Worm (Caenorhabditis elegans) whole organism, L4 larva: ENCODE measurements around the gene H04D03.2.

Experiments
- F26F4.8 ChIP-seq: fragments of 200-800 bp; sonication (Bioruptor generic); conservative IDR thresholded peaks from 2 replicates; pipeline ENCODE4 v1.3.6; 2022; ENCODE audit warnings: missing genetic modification characterization, missing compliant biosample characterization
- F37D6.2 ChIP-seq: sonication (generic microtip); optimal IDR thresholded peaks from 2 replicates; lab custom pipeline; 2016; ENCODE audit warnings: mild to moderate bottlenecking, missing genetic modification characterization, missing compliant biosample characterization
- T26A8.4 ChIP-seq: fragments of 200-800 bp; sonication (Bioruptor generic); IDR thresholded peaks from 2 replicates; pipeline ENCODE4 v1.3.6; 2022; ENCODE audit warnings: missing genetic modification characterization, missing compliant biosample characterization
- ceh-20 ChIP-seq: fragments of 200-800 bp; sonication (Bioruptor generic); IDR thresholded peaks from 2 replicates; pipeline ENCODE4 v1.3.6; 2022; ENCODE audit warnings: missing genetic modification reagents, missing genetic modification characterization, missing compliant biosample characterization
- ceh-28 ChIP-seq: fragments of 150-350 bp; optimal IDR thresholded peaks from 2 replicates; lab custom pipeline; 2014; ENCODE audit warnings: missing biosample characterization, missing genetic modification reagents, missing genetic modification characterization
- ceh-44 ChIP-seq: fragments of 200-800 bp; sonication (Bioruptor generic); IDR thresholded peaks from 2 replicates; pipeline ENCODE4 v1.3.6; 2022; ENCODE audit warnings: missing genetic modification reagents, missing genetic modification characterization, missing compliant biosample characterization
- ceh-62 ChIP-seq: sonication (generic microtip); optimal IDR thresholded peaks from 2 replicates; lab custom pipeline; 2017; ENCODE audit warnings: missing biosample characterization, missing genetic modification characterization
- cey-2 ChIP-seq: sonication (generic microtip); optimal IDR thresholded peaks from 3 replicates; lab custom pipeline; 2017; ENCODE audit warnings: missing genetic modification characterization, mild to moderate bottlenecking, missing compliant biosample characterization, antibody characterized with exemption, borderline replicate concordance; ENCODE audit not compliant: insufficient read depth
- ctbp-1 ChIP-seq: fragments of 200-800 bp; sonication (Bioruptor generic); IDR thresholded peaks from 2 replicates; pipeline ENCODE4 v1.3.6; 2022; ENCODE audit warnings: missing genetic modification reagents, missing genetic modification characterization, missing compliant biosample characterization
- daf-12 ChIP-seq: fragments of 150-350 bp; optimal IDR thresholded peaks from 2 replicates; lab custom pipeline; 2014; ENCODE audit warnings: missing biosample characterization, missing genetic modification reagents, missing genetic modification characterization
- daf-19 ChIP-seq: fragments of 200-800 bp; sonication (Bioruptor generic); conservative IDR thresholded peaks from 2 replicates; pipeline ENCODE4 v1.3.6; 2022; ENCODE audit warnings: missing genetic modification characterization, missing compliant biosample characterization
- dmd-6 ChIP-seq: fragments of 200-800 bp; sonication (Bioruptor generic); IDR thresholded peaks from 2 replicates; pipeline ENCODE4 v1.3.6; 2022; ENCODE audit warnings: missing genetic modification reagents, missing genetic modification characterization, missing compliant biosample characterization
- duxl-1 ChIP-seq: sonication (generic microtip); optimal IDR thresholded peaks from 2 replicates; lab custom pipeline; 2016; ENCODE audit warnings: mild to moderate bottlenecking, missing genetic modification characterization, moderate library complexity, missing compliant biosample characterization; ENCODE audit not compliant: poor library complexity
- dve-1 ChIP-seq: sonication (generic microtip); optimal IDR thresholded peaks from 2 replicates; lab custom pipeline; 2017; ENCODE audit warnings: antibody characterized with exemption, mild to moderate bottlenecking, missing genetic modification characterization, missing compliant biosample characterization; ENCODE audit not compliant: insufficient read depth
- egl-43 ChIP-seq: fragments of 200-800 bp; sonication (Bioruptor generic); IDR thresholded peaks from 2 replicates; pipeline ENCODE4 v1.3.6; 2022; ENCODE audit warnings: missing genetic modification reagents, missing genetic modification characterization, missing compliant biosample characterization
- gei-8 ChIP-seq: fragments of 200-800 bp; sonication (Bioruptor generic); optimal IDR thresholded peaks from 2 replicates; lab custom pipeline; 2018; ENCODE audit warnings: mild to moderate bottlenecking, missing genetic modification characterization, missing compliant biosample characterization
- hlh-30 ChIP-seq: sonication (generic microtip); optimal IDR thresholded peaks from 2 replicates; lab custom pipeline; 2017; ENCODE audit warnings: antibody characterized with exemption, mild to moderate bottlenecking, missing genetic modification characterization, missing compliant biosample characterization; ENCODE audit not compliant: insufficient read depth
- lim-7 ChIP-seq: fragments of 200-800 bp; sonication (Bioruptor generic); IDR thresholded peaks from 2 replicates; pipeline ENCODE4 v1.3.6; 2022; ENCODE audit warnings: missing genetic modification characterization, missing compliant biosample characterization
- lin-1 ChIP-seq: fragments of 200-800 bp; sonication (Bioruptor generic); IDR thresholded peaks from 2 replicates; pipeline ENCODE4 v1.3.6; 2022; ENCODE audit warnings: missing genetic modification reagents, missing genetic modification characterization, missing compliant biosample characterization
- lin-13 ChIP-seq: fragments of 150-350 bp; optimal IDR thresholded peaks from 2 replicates; lab custom pipeline; 2014; ENCODE audit warnings: missing biosample characterization, missing genetic modification reagents, missing genetic modification characterization
- lin-15B ChIP-seq: fragments of 150-350 bp; sonication (generic microtip); optimal IDR thresholded peaks from 3 replicates; lab custom pipeline; 2014; ENCODE audit warnings: missing biosample characterization, missing genetic modification characterization
- lin-29 ChIP-seq: fragments of 200-800 bp; sonication (Bioruptor generic); IDR thresholded peaks from 2 replicates; pipeline ENCODE4 v1.3.6; 2022; ENCODE audit warnings: missing genetic modification reagents, missing genetic modification characterization, missing compliant biosample characterization
- lin-39 ChIP-seq: fragments of 150-350 bp; optimal IDR thresholded peaks from 2 replicates; lab custom pipeline; 2014; ENCODE audit warnings: missing biosample characterization, missing genetic modification reagents, missing genetic modification characterization
- madf-9 ChIP-seq: fragments of 200-800 bp; sonication (Bioruptor generic); conservative IDR thresholded peaks from 2 replicates; pipeline ENCODE4 v1.3.6; 2022; ENCODE audit warnings: missing genetic modification reagents, missing genetic modification characterization, missing compliant biosample characterization
- mdl-1 ChIP-seq, 2 experiments: fragments of 150-350 bp in 1 of 2; sonication (generic microtip) in 1 of 2; optimal IDR thresholded peaks; 2 replicates each; lab custom pipeline; 2014 to 2017; ENCODE audit warnings: missing biosample characterization in 2 of 2, missing genetic modification characterization in 2 of 2
- mdt-29 ChIP-seq: fragments of 200-800 bp; sonication (Bioruptor generic); IDR thresholded peaks from 2 replicates; pipeline ENCODE4 v1.3.6; 2022; ENCODE audit warnings: missing genetic modification reagents, missing genetic modification characterization, missing compliant biosample characterization
- mes-2 ChIP-seq: sonication (generic microtip); optimal IDR thresholded peaks from 2 replicates; lab custom pipeline; 2016; ENCODE audit warnings: missing genotype, mild to moderate bottlenecking, missing genetic modification characterization, missing compliant biosample characterization; ENCODE audit not compliant: poor library complexity, severe bottlenecking
- mxl-2 ChIP-seq: fragments of 200-800 bp; sonication (Bioruptor generic); conservative IDR thresholded peaks from 2 replicates; pipeline ENCODE4 v1.3.6; 2022; ENCODE audit warnings: missing genetic modification reagents, missing genetic modification characterization, missing compliant biosample characterization
- mxl-3 ChIP-seq: fragments of 200-800 bp; sonication (Bioruptor generic); optimal IDR thresholded peaks from 2 replicates; lab custom pipeline; 2018; ENCODE audit warnings: mild to moderate bottlenecking, missing genetic modification characterization, missing compliant biosample characterization
- nhr-102 ChIP-seq: sonication (generic microtip); optimal IDR thresholded peaks from 2 replicates; lab custom pipeline; 2016; ENCODE audit warnings: mild to moderate bottlenecking, missing genetic modification characterization, moderate library complexity, missing compliant biosample characterization
- nhr-111 ChIP-seq: fragments of 200-800 bp; sonication (Bioruptor generic); optimal IDR thresholded peaks from 2 replicates; lab custom pipeline; 2018; ENCODE audit warnings: mild to moderate bottlenecking, missing genetic modification characterization, missing compliant biosample characterization
- nhr-237 ChIP-seq: sonication (generic microtip); optimal IDR thresholded peaks from 2 replicates; lab custom pipeline; 2017; ENCODE audit warnings: missing biosample characterization, missing genetic modification characterization
- nhr-28 ChIP-seq: fragments of 150-350 bp; optimal IDR thresholded peaks from 2 replicates; lab custom pipeline; 2014; ENCODE audit warnings: missing biosample characterization, missing genetic modification characterization
- nhr-48 ChIP-seq: sonication (generic microtip); optimal IDR thresholded peaks from 2 replicates; lab custom pipeline; 2016; ENCODE audit warnings: mild to moderate bottlenecking, missing genetic modification characterization, missing compliant biosample characterization
- nhr-6 ChIP-seq: fragments of 150-350 bp; optimal IDR thresholded peaks from 2 replicates; lab custom pipeline; 2014; ENCODE audit warnings: missing biosample characterization, missing genetic modification characterization
- nhr-76 ChIP-seq: fragments of 150-350 bp; optimal IDR thresholded peaks from 2 replicates; lab custom pipeline; 2014; ENCODE audit warnings: missing biosample characterization, missing genetic modification characterization
- nhr-77 ChIP-seq: fragments of 150-350 bp; optimal IDR thresholded peaks from 2 replicates; lab custom pipeline; 2014; ENCODE audit warnings: missing biosample characterization, missing genetic modification characterization
- pha-4 ChIP-seq, 2 experiments: fragments of 150-350 bp in 1 of 2; fragments of 200-800 bp in 1 of 2; sonication (Bioruptor generic) in 1 of 2; IDR thresholded peaks in 1 of 2; optimal IDR thresholded peaks in 1 of 2; 2 replicates each; pipeline versions ENCODE4 v1.3.6 to Lab custom; 2014 to 2022; ENCODE audit warnings: missing genetic modification characterization in 2 of 2, missing genetic modification reagents in 2 of 2, missing biosample characterization in 1 of 2, missing compliant biosample characterization in 1 of 2
- pqm-1 ChIP-seq: sonication (generic microtip); optimal IDR thresholded peaks from 2 replicates; lab custom pipeline; 2017; ENCODE audit warnings: missing biosample characterization, missing genetic modification characterization
- skn-1 ChIP-seq: fragments of 150-350 bp; optimal IDR thresholded peaks from 2 replicates; lab custom pipeline; 2014; ENCODE audit warnings: missing biosample characterization, missing genetic modification characterization
- spr-1 ChIP-seq: sonication (generic microtip); optimal IDR thresholded peaks from 2 replicates; lab custom pipeline; 2016; ENCODE audit warnings: mild to moderate bottlenecking, missing genetic modification characterization, missing compliant biosample characterization
- spr-3 ChIP-seq: fragments of 200-800 bp; sonication (Bioruptor generic); optimal IDR thresholded peaks from 2 replicates; lab custom pipeline; 2018; ENCODE audit warnings: mild to moderate bottlenecking, missing genetic modification characterization, missing compliant biosample characterization
- tra-1 ChIP-seq: fragments of 200-800 bp; sonication (Bioruptor generic); IDR thresholded peaks from 2 replicates; pipeline ENCODE4 v1.3.6; 2022; ENCODE audit warnings: missing genetic modification reagents, missing genetic modification characterization, missing compliant biosample characterization
- unc-39 ChIP-seq: sonication (generic microtip); optimal IDR thresholded peaks from 2 replicates; lab custom pipeline; 2017; ENCODE audit warnings: missing biosample characterization, missing genetic modification characterization
- unc-62 ChIP-seq, 3 experiments: fragments of 150-350 bp in 1 of 3; sonication (generic microtip); optimal IDR thresholded peaks in 2 of 3; peaks in 1 of 3; 1 replicate in 1 of 3; 2 replicates in 2 of 3; lab custom pipeline; 2014 to 2017; ENCODE audit warnings: missing biosample characterization in 3 of 3, missing genetic modification characterization in 3 of 3, missing genetic modification reagents in 3 of 3, missing genotype in 1 of 3
- vab-7 ChIP-seq: fragments of 200-800 bp; sonication (Bioruptor generic); IDR thresholded peaks from 2 replicates; pipeline ENCODE4 v1.3.6; 2022; ENCODE audit warnings: missing genetic modification reagents, missing genetic modification characterization, missing compliant biosample characterization
- zag-1 ChIP-seq: fragments of 150-350 bp; optimal IDR thresholded peaks from 2 replicates; lab custom pipeline; 2014; ENCODE audit warnings: missing biosample characterization, missing genetic modification characterization
- zfp-2 ChIP-seq: sonication (generic microtip); optimal IDR thresholded peaks from 2 replicates; lab custom pipeline; 2016; ENCODE audit warnings: mild to moderate bottlenecking, missing genetic modification characterization, missing compliant biosample characterization
- ztf-11 ChIP-seq: fragments of 150-350 bp; optimal IDR thresholded peaks from 2 replicates; lab custom pipeline; 2014; ENCODE audit warnings: missing biosample characterization, missing genetic modification characterization
- ztf-7 ChIP-seq: fragments of 150-350 bp; optimal IDR thresholded peaks from 2 replicates; lab custom pipeline; 2014; ENCODE audit warnings: missing biosample characterization, missing genetic modification characterization

Gene H04D03.2

ce11 chrIII:10461164-10461546 lies 18.9 kb upstream of the H04D03.2 start, which contains the start of gene atx-2:
TSS of gene atx-2 (plus strand) at chrIII:10461389.
- TF ChIP-seq nhr-6 (tag; lab: Kevin White, UChicago) (no peak), daf-12 (tag; lab: Kevin White, UChicago) (no peak), spr-3 (GFP tag; lab: Kevin White, UChicago) (peak; percentile 81), mxl-2 (GFP tag; lab: Robert Waterston, UW) (peak; percentile 41; the same call in 1 of the 2 replicates), nhr-76 (tag; lab: Kevin White, UChicago) (no peak), ceh-20 (GFP tag; lab: Robert Waterston, UW) (peak; percentile 92), lin-1 (peak; percentile 98), lin-15B (tag; lab: Kevin White, UChicago) (peak; percentile 72), ztf-7 (tag; lab: Kevin White, UChicago) (no peak), zfp-2 (tag; lab: Kevin White, UChicago) (no peak), vab-7 (GFP tag; lab: Robert Waterston, UW) (peak; percentile 97), daf-19 (GFP tag; lab: Robert Waterston, UW) (no peak), mes-2 (tag; lab: Kevin White, UChicago) (peak; percentile 97), pha-4 (GFP tag; IDR thresholded peaks at IDR 0.05; lab: Robert Waterston, UW) (peak; percentile 91), pha-4 (tag; optimal IDR thresholded peaks at IDR 0.05; lab: Kevin White, UChicago) (no peak), dmd-6 (GFP tag; lab: Robert Waterston, UW) (peak; percentile 87), nhr-111 (GFP tag; lab: Kevin White, UChicago) (peak; percentile 62), ceh-62 (no peak), egl-43 (GFP tag; lab: Robert Waterston, UW) (peak; percentile 98), lim-7 (peak; percentile 78), gei-8 (peak; percentile 54), hlh-30 (tag; lab: Kevin White, UChicago) (peak; percentile 87), F26F4.8 (GFP tag; lab: Robert Waterston, UW) (no peak), skn-1 (tag; lab: Kevin White, UChicago) (peak; percentile 40), ceh-44 (peak; percentile 98), nhr-102 (peak; percentile 89), nhr-237 (no peak), spr-1 (tag; lab: Kevin White, UChicago) (peak; percentile 90), cey-2 (tag; lab: Kevin White, UChicago) (no peak), lin-13 (peak; percentile 83), dve-1 (tag; lab: Kevin White, UChicago) (peak; percentile 82), lin-39 (tag; lab: Kevin White, UChicago) (no peak), mdt-29 (peak; percentile 86), T26A8.4 (GFP tag; lab: Robert Waterston, UW) (peak; percentile 91), mxl-3 (peak; percentile 97), unc-62 (GFP tag; optimal IDR thresholded peaks at IDR 0.05 in 1 of 2; lab: Kevin White, UChicago) (no peak), unc-62 (tag; optimal IDR thresholded peaks at IDR 0.05; lab: Kevin White, UChicago) (no peak), mdl-1 (tag; optimal IDR thresholded peaks at IDR 0.05; lab: Kevin White, UChicago) (peak; percentile 77 to 96), F37D6.2 (tag; lab: Kevin White, UChicago) (peak; percentile 66), tra-1 (GFP tag; lab: Robert Waterston, UW) (peak; percentile 93), ztf-11 (tag; lab: Kevin White, UChicago) (no peak), ceh-28 (tag; lab: Kevin White, UChicago) (peak; percentile 45), nhr-77 (tag; lab: Kevin White, UChicago) (no peak), duxl-1 (tag; lab: Kevin White, UChicago) (peak; percentile 91), unc-39 (tag; lab: Kevin White, UChicago) (no peak), ctbp-1 (peak; percentile 79), madf-9 (GFP tag; lab: Robert Waterston, UW) (peak; percentile 99), zag-1 (no peak), pqm-1 (tag; lab: Kevin White, UChicago) (no peak), nhr-48 (peak; percentile 71), lin-29 (peak; percentile 84), nhr-28 (tag; lab: Kevin White, UChicago) (peak; percentile 23)
